Worm (Caenorhabditis elegans): ENCODE data around the gene fbxc-30.

Gene fbxc-30

ce11 chrII:917324-917723, at the start of gene fbxc-30:
TSS of gene fbxc-30 (plus strand) at chrII:917624.
- TF ChIP-seq ceh-22 (tag; optimal IDR thresholded peaks at IDR 0.05) = no peak
- TF ChIP-seq unc-42 (tag; optimal IDR thresholded peaks at IDR 0.05) = no peak
- no peak for TF ChIP-seq che-1 (tag; optimal IDR thresholded peaks at IDR 0.05)
- no peak for TF ChIP-seq rnt-1 (tag; optimal IDR thresholded peaks at IDR 0.05)
- TF ChIP-seq fax-1 (tag; optimal IDR thresholded peaks at IDR 0.05) = no peak
- no peak for TF ChIP-seq hlh-30 (tag; optimal IDR thresholded peaks at IDR 0.05; ENCODE audit: insufficient read depth)
- no peak for TF ChIP-seq lin-11 (tag; optimal IDR thresholded peaks at IDR 0.05)
- TF ChIP-seq Y22D7AL.16 (tag; optimal IDR thresholded peaks at IDR 0.05) = no peak
- TF ChIP-seq pax-1 (tag; optimal IDR thresholded peaks at IDR 0.05) = no peak
- no peak for TF ChIP-seq F13H6.1 (tag; optimal IDR thresholded peaks at IDR 0.05)
- no peak for TF ChIP-seq hlh-15 (tag; optimal IDR thresholded peaks at IDR 0.05)
- no peak for TF ChIP-seq ceh-30 (tag; optimal IDR thresholded peaks at IDR 0.05)

ce11 chrII:868240-868864, 49.1 kb upstream of the fbxc-30 start, which contains the start of gene fbxc-51:
TSS of gene fbxc-51 (plus strand) at chrII:868814.
- TF ChIP-seq elt-2 (tag; optimal IDR thresholded peaks at IDR 0.05) = peak; percentile 30
- TF ChIP-seq ceh-45 (GFP tag; IDR thresholded peaks at IDR 0.05) = no peak
- no peak for TF ChIP-seq ceh-31 (tag; optimal IDR thresholded peaks at IDR 0.05)

ce11 chrII:869316-869715, 48.1 kb upstream of the fbxc-30 start:
- TF ChIP-seq ceh-48 (tag; optimal IDR thresholded peaks at IDR 0.05) (no peak), C08G9.2 (tag; optimal IDR thresholded peaks at IDR 0.05) (no peak), elt-2 (tag; optimal IDR thresholded peaks at IDR 0.05) (no peak), pros-1 (tag; optimal IDR thresholded peaks at IDR 0.05) (no peak), unc-86 (tag; optimal IDR thresholded peaks at IDR 0.05) (no peak), ceh-30 (tag; optimal IDR thresholded peaks at IDR 0.05) (no peak), zip-5 (tag; optimal IDR thresholded peaks at IDR 0.05) (no peak), unc-3 (GFP tag; conservative IDR thresholded peaks at IDR 0.05) (no peak), unc-3 (tag; optimal IDR thresholded peaks at IDR 0.05) (no peak), ceh-19 (GFP tag; optimal IDR thresholded peaks at IDR 0.05) (no peak), pax-1 (tag; optimal IDR thresholded peaks at IDR 0.05) (no peak), K09A11.1 (tag; optimal IDR thresholded peaks at IDR 0.05; ENCODE audit: insufficient read depth) (no peak), T23F11.4 (GFP tag; optimal IDR thresholded peaks at IDR 0.05) (no peak), pat-9 (tag; optimal IDR thresholded peaks at IDR 0.05) (no peak), madf-2 (tag; optimal IDR thresholded peaks at IDR 0.05) (no peak), ceh-14 (tag; optimal IDR thresholded peaks at IDR 0.05) (no peak), pha-4 (tag; optimal IDR thresholded peaks at IDR 0.05) (no peak), che-1 (tag; optimal IDR thresholded peaks at IDR 0.05) (no peak), sox-4 (tag; optimal IDR thresholded peaks at IDR 0.05) (no peak)

ce11 chrII:872993-873787, 44.2 kb upstream of the fbxc-30 start, which contains the start of gene alg-2:
TSS of gene alg-2 (plus strand) at chrII:873212.
- peak; percentile 53 for TF ChIP-seq elt-2 (tag; optimal IDR thresholded peaks at IDR 0.05)
- TF ChIP-seq ceh-14 (tag; optimal IDR thresholded peaks at IDR 0.05) = peak; percentile 7
- no peak for TF ChIP-seq pros-1 (tag; optimal IDR thresholded peaks at IDR 0.05)
- TF ChIP-seq dve-1 (tag; optimal IDR thresholded peaks at IDR 0.05) = no peak
- TF ChIP-seq ama-1 (optimal IDR thresholded peaks at IDR 0.05) = no peak
- no peak for TF ChIP-seq ceh-2 (tag; optimal IDR thresholded peaks at IDR 0.05)
- TF ChIP-seq ceh-18 (tag; optimal IDR thresholded peaks at IDR 0.05) = no peak
- no peak for TF ChIP-seq ceh-9 (tag; optimal IDR thresholded peaks at IDR 0.05)
- no peak for TF ChIP-seq hlh-15 (tag; optimal IDR thresholded peaks at IDR 0.05)
- no peak for TF ChIP-seq hlh-8 (tag; optimal IDR thresholded peaks at IDR 0.05)
- peak; percentile 67 for TF ChIP-seq ceh-48 (tag; optimal IDR thresholded peaks at IDR 0.05)
- TF ChIP-seq ceh-19 (GFP tag; optimal IDR thresholded peaks at IDR 0.05) = no peak
- TF ChIP-seq che-1 (tag; optimal IDR thresholded peaks at IDR 0.05) = peak; percentile 26
- no peak for TF ChIP-seq mec-3 (tag; optimal IDR thresholded peaks at IDR 0.05; ENCODE audit: borderline replicate concordance)
- TF ChIP-seq unc-55 (GFP tag; optimal IDR thresholded peaks at IDR 0.05) = peak; percentile 28
- peak; percentile 91 for TF ChIP-seq unc-42 (tag; optimal IDR thresholded peaks at IDR 0.05)
- peak; percentile 48; the same call in 1 of the 2 replicates for TF ChIP-seq unc-3 (GFP tag; conservative IDR thresholded peaks at IDR 0.05)
- peak; percentile 82 for TF ChIP-seq unc-3 (tag; optimal IDR thresholded peaks at IDR 0.05)
- TF ChIP-seq hlh-6 (tag; optimal IDR thresholded peaks at IDR 0.05) = no peak
- peak; percentile 27 for TF ChIP-seq K02D7.2 (tag; optimal IDR thresholded peaks at IDR 0.05)
- no peak for TF ChIP-seq gmeb-2 (tag; optimal IDR thresholded peaks at IDR 0.05)
- no peak for TF ChIP-seq fkh-10 (GFP tag; optimal IDR thresholded peaks at IDR 0.05)
- peak; percentile 15 for TF ChIP-seq ets-4 (tag; optimal IDR thresholded peaks at IDR 0.05)
- TF ChIP-seq pag-3 (tag; optimal IDR thresholded peaks at IDR 0.05; ENCODE audit: borderline replicate concordance) = no peak
- no peak for TF ChIP-seq lim-6 (tag; optimal IDR thresholded peaks at IDR 0.05)

Measured in whole organism, late embryonic.